Worm (Caenorhabditis elegans) whole organism, L1 larva: ENCODE measurements around the gene R10E4.9.

Source experiments
- ceh-8 ChIP-seq: fragments of 200-800 bp; sonication (Bioruptor generic); optimal IDR thresholded peaks from 2 replicates; lab custom pipeline; 2018; ENCODE audit warnings: mild to moderate bottlenecking, missing genetic modification characterization, moderate library complexity, missing compliant biosample characterization
- efl-1 ChIP-seq, 4 experiments: fragments of 150-350 bp; optimal IDR thresholded peaks in 3 of 4; peaks in 1 of 4; 1 replicate in 1 of 4; 2 replicates in 3 of 4; lab custom pipeline; 2014; ENCODE audit warnings: missing biosample characterization in 2 of 4, missing genetic modification characterization in 2 of 4, missing genetic modification reagents in 2 of 4
- mep-1 ChIP-seq: fragments of 150-350 bp; optimal IDR thresholded peaks from 2 replicates; lab custom pipeline; 2014; ENCODE audit warnings: missing biosample characterization, missing genetic modification characterization
- nhr-71 ChIP-seq: sonication (generic microtip); optimal IDR thresholded peaks from 2 replicates; lab custom pipeline; 2016; ENCODE audit warnings: mild to moderate bottlenecking, missing genetic modification characterization, moderate library complexity, missing compliant biosample characterization
- zip-4 ChIP-seq: fragments of 200-800 bp; sonication (Bioruptor generic); optimal IDR thresholded peaks from 2 replicates; lab custom pipeline; 2018; ENCODE audit warnings: mild to moderate bottlenecking, missing genetic modification characterization, moderate library complexity, missing compliant biosample characterization

ce11 chrIII:4280215-4281173 is 21.7 kb downstream of the R10E4.9 start, which contains the start of gene sup-26:
- peak; percentile 13 for TF ChIP-seq zip-4
- peak; percentile 68 for TF ChIP-seq nhr-71 (tag; lab: Kevin White, UChicago)
- TF ChIP-seq efl-1 (optimal IDR thresholded peaks at IDR 0.05; lab: Kevin White, UChicago), result no peak
- TF ChIP-seq efl-1 (GFP tag; optimal IDR thresholded peaks at IDR 0.05 in 1 of 2; lab: Kevin White, UChicago), result peak in 1 of 2 experiments; percentile 91
- TF ChIP-seq mep-1 (tag; lab: Kevin White, UChicago), result peak; percentile 30
- TF ChIP-seq ceh-8, result no peak
